Fruit fly (Drosophila melanogaster): Measurements from ENCODE around the gene CG42526.

The CG42526 gene

DNA sequence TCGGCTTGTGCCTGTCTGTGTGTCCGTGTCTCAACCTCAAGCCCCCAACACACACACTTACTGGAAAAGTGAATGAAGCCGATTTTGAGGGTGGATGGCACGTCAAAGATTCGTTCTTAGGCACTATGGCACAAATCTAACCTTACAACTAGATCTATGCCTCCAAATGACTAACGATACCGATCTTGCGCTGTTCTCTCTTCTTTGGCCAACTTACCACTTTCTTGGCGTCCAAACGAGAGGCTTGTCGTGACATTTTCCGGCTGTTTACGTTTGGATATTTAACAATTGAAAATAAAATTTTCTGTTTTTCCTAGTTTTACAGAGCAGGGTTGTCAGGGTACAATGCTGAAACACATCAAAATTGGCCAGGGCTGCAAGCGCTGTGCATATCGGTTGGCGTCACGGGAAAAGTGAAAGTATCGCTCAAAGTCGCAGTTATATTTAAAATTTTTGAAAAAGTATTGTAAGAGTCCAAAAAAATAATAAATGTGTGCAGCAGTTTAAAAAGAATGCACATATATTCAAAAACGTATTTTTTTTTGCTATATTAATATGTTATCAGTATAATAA is 6.8 kb upstream of the CG42526 start, which contains the start of the genes Bet3 and Nf-YA (continued):
- TF ChIP-seq tin (GFP tag; optimal IDR thresholded peaks at IDR 0.05), result peak; percentile 72
- TF ChIP-seq pnt (GFP tag; optimal IDR thresholded peaks at IDR 0.05), result peak; percentile 49
- TF ChIP-seq corto (GFP tag; optimal IDR thresholded peaks at IDR 0.05), result no peak
- peak; percentile 41 for TF ChIP-seq sug (tag; optimal IDR thresholded peaks at IDR 0.05)
- TF ChIP-seq Mes4 (GFP tag; optimal IDR thresholded peaks at IDR 0.05), result no peak
- no peak for TF ChIP-seq esg (GFP tag; conservative IDR thresholded peaks at IDR 0.05)
- TF ChIP-seq Xbp1 (GFP tag; optimal IDR thresholded peaks at IDR 0.05), result peak; percentile 78
- peak; percentile 74 for TF ChIP-seq ssp (GFP tag; IDR thresholded peaks at IDR 0.05)
- TF ChIP-seq Doc2 (GFP tag; IDR thresholded peaks at IDR 0.05), result no peak
- no peak for TF ChIP-seq Hey (tag; optimal IDR thresholded peaks at IDR 0.05)
- TF ChIP-seq CG13775 (GFP tag; optimal IDR thresholded peaks at IDR 0.05), result peak; percentile 49
- no peak; the same call in 1 of the 2 replicates for TF ChIP-seq CG14667 (GFP tag; IDR thresholded peaks at IDR 0.05)
- TF ChIP-seq CG6813 (GFP tag; optimal IDR thresholded peaks at IDR 0.05), result no peak
- peak; percentile 99 for TF ChIP-seq Blimp-1 (GFP tag; optimal IDR thresholded peaks at IDR 0.05)
- peak; percentile 10 to 57 for TF ChIP-seq chif (GFP tag; optimal IDR thresholded peaks at IDR 0.05)
- peak; percentile 41 for TF ChIP-seq fu2 (GFP tag; optimal IDR thresholded peaks at IDR 0.05)
- peak; percentile 73 for TF ChIP-seq CG3847 (GFP tag; IDR thresholded peaks at IDR 0.05)
- TF ChIP-seq NK7.1 (GFP tag; optimal IDR thresholded peaks at IDR 0.05), result no peak
- TF ChIP-seq CG1647 (GFP tag; optimal IDR thresholded peaks at IDR 0.05), result peak; percentile 26
- no peak for TF ChIP-seq gsb (GFP tag; IDR thresholded peaks at IDR 0.05)
- TF ChIP-seq CG3163 (GFP tag; optimal IDR thresholded peaks at IDR 0.05), result peak; percentile 17
- peak; percentile 36 for TF ChIP-seq CG10209 (GFP tag; optimal IDR thresholded peaks at IDR 0.05)
- no peak for TF ChIP-seq CG3838 (GFP tag; optimal IDR thresholded peaks at IDR 0.05)
- TF ChIP-seq Fer3 (tag; optimal IDR thresholded peaks at IDR 0.05), result peak; percentile 16
- TF ChIP-seq abd-A (tag; optimal IDR thresholded peaks at IDR 0.05), result no peak
- TF ChIP-seq CG42726 (GFP tag; IDR thresholded peaks at IDR 0.05; ENCODE audit: partially characterized antibody), result peak; percentile 86
- TF ChIP-seq CG11723 (GFP tag; optimal IDR thresholded peaks at IDR 0.05), result no peak
- TF ChIP-seq Meics (GFP tag; optimal IDR thresholded peaks at IDR 0.05), result peak; percentile 49
- TF ChIP-seq Dbx (GFP tag; IDR thresholded peaks at IDR 0.05), result peak; percentile 57; the same call in 1 of the 3 replicates
- TF ChIP-seq C15 (GFP tag; IDR thresholded peaks at IDR 0.05), result no peak
- no peak for TF ChIP-seq CG15073 (GFP tag; optimal IDR thresholded peaks at IDR 0.05)
- peak; percentile 82 for TF ChIP-seq CG15514 (GFP tag; optimal IDR thresholded peaks at IDR 0.05)
- TF ChIP-seq CG12219 (GFP tag; optimal IDR thresholded peaks at IDR 0.05), result no peak
- TF ChIP-seq scrt (GFP tag; optimal IDR thresholded peaks at IDR 0.05), result peak; percentile 20
- peak; percentile 37; the same call in 1 of the 2 replicates for TF ChIP-seq Xrp1 (GFP tag; IDR thresholded peaks at IDR 0.05)
- no peak for TF ChIP-seq gt (GFP tag; IDR thresholded peaks at IDR 0.05)
- peak; percentile 0 for TF ChIP-seq CG13296 (GFP tag; optimal IDR thresholded peaks at IDR 0.05)
- peak; percentile 31; the same call in 1 of the 2 replicates for TF ChIP-seq H2.0 (GFP tag; IDR thresholded peaks at IDR 0.05)
- TF ChIP-seq slou (GFP tag; optimal IDR thresholded peaks at IDR 0.05), result peak; percentile 41
- TF ChIP-seq Trl (optimal IDR thresholded peaks at IDR 0.05), result no peak
- peak; percentile 39 for TF ChIP-seq Trl (GFP tag; optimal IDR thresholded peaks at IDR 0.05)
- peak; percentile 51 for TF ChIP-seq CG7786 (GFP tag; optimal IDR thresholded peaks at IDR 0.05)
- TF ChIP-seq Eip74EF (GFP tag; optimal IDR thresholded peaks at IDR 0.05), result no peak
- TF ChIP-seq CG2129 (GFP tag; IDR thresholded peaks at IDR 0.05; ENCODE audit: partially characterized antibody), result peak; percentile 73
- TF ChIP-seq H15 (GFP tag; IDR thresholded peaks at IDR 0.05), result peak; percentile 12; the same call in 1 of the 3 replicates
- no peak for TF ChIP-seq run (tag; optimal IDR thresholded peaks at IDR 0.05)
- TF ChIP-seq CG6654 (GFP tag; optimal IDR thresholded peaks at IDR 0.05), result no peak
- TF ChIP-seq CG34224 (GFP tag; IDR thresholded peaks at IDR 0.05; ENCODE audit: partially characterized antibody), result peak; percentile 83
- peak; percentile 13 for TF ChIP-seq CG12942 (GFP tag; optimal IDR thresholded peaks at IDR 0.05)
- TF ChIP-seq CG3995 (GFP tag; optimal IDR thresholded peaks at IDR 0.05), result peak; percentile 96
